Fruit fly (Drosophila melanogaster): ENCODE data around the gene AnxB11.
A peak's percentile ranks its signal among the peaks of the same experiment; 100 is the strongest.

The AnxB11 gene

dm6 chrX:16422466-16423124 is 530 bp upstream of the AnxB11 start, which contains the start of gene hang:
Gene hang (plus strand): TSS chrX:16422831.
- TF ChIP-seq Adf1 (GFP tag; IDR thresholded peaks at IDR 0.05): no peak; the same call in 1 of the 2 replicates
- peak; percentile 20 for TF ChIP-seq tna (GFP tag; IDR thresholded peaks at IDR 0.05; ENCODE audit: partially characterized antibody)
- TF ChIP-seq CG8944 (GFP tag; optimal IDR thresholded peaks at IDR 0.05): no peak
- no peak for TF ChIP-seq corto (GFP tag; optimal IDR thresholded peaks at IDR 0.05)
- TF ChIP-seq ewg (GFP tag; optimal IDR thresholded peaks at IDR 0.05): peak; percentile 94
- TF ChIP-seq D19A (tag; optimal IDR thresholded peaks at IDR 0.05): peak; percentile 18
- peak; percentile 67 for TF ChIP-seq hbn (GFP tag; IDR thresholded peaks at IDR 0.05; ENCODE audit: partially characterized antibody)
- TF ChIP-seq grn (GFP tag; optimal IDR thresholded peaks at IDR 0.05): no peak
- peak; percentile 7 for TF ChIP-seq CG9609 (GFP tag; optimal IDR thresholded peaks at IDR 0.05)
- TF ChIP-seq insv (GFP tag; optimal IDR thresholded peaks at IDR 0.05): peak in 1 of 2 experiments; percentile 75
- TF ChIP-seq fd102C (GFP tag; optimal IDR thresholded peaks at IDR 0.05): no peak
- peak; percentile 70 for TF ChIP-seq CG11456 (GFP tag; IDR thresholded peaks at IDR 0.05)
- no peak for TF ChIP-seq slou (GFP tag; optimal IDR thresholded peaks at IDR 0.05)
- TF ChIP-seq danr (GFP tag; IDR thresholded peaks at IDR 0.05): no peak
- no peak for TF ChIP-seq lov (optimal IDR thresholded peaks at IDR 0.05)
- TF ChIP-seq lov (GFP tag; IDR thresholded peaks at IDR 0.05): no peak
- TF ChIP-seq pho (GFP tag; optimal IDR thresholded peaks at IDR 0.05): no peak
- TF ChIP-seq CG12071 (GFP tag; optimal IDR thresholded peaks at IDR 0.05): peak; percentile 42
- peak; percentile 64; the same call in 1 of the 3 replicates for TF ChIP-seq Dbx (GFP tag; IDR thresholded peaks at IDR 0.05)
- no peak for TF ChIP-seq esg (GFP tag; conservative IDR thresholded peaks at IDR 0.05)
- TF ChIP-seq sd (tag; optimal IDR thresholded peaks at IDR 0.05): no peak
- TF ChIP-seq CG2116 (GFP tag; optimal IDR thresholded peaks at IDR 0.05): peak; percentile 73
- peak in 1 of 3 experiments; percentile 71 for TF ChIP-seq Stat92E (GFP tag; optimal IDR thresholded peaks at IDR 0.05)
- no peak for TF ChIP-seq NC2α (GFP tag; optimal IDR thresholded peaks at IDR 0.05)
- TF ChIP-seq tx (GFP tag; optimal IDR thresholded peaks at IDR 0.05): no peak
- TF ChIP-seq mld (GFP tag; IDR thresholded peaks at IDR 0.05; ENCODE audit: partially characterized antibody): peak; percentile 77; the same call in 1 of the 3 replicates
- TF ChIP-seq CG6765 (GFP tag; optimal IDR thresholded peaks at IDR 0.05): peak; percentile 64
- TF ChIP-seq ems (GFP tag; optimal IDR thresholded peaks at IDR 0.05): peak; percentile 60
- TF ChIP-seq pb (GFP tag; optimal IDR thresholded peaks at IDR 0.05): peak; percentile 8
- TF ChIP-seq Dref (GFP tag; IDR thresholded peaks at IDR 0.05): peak; percentile 73
- no peak for TF ChIP-seq Lim3 (GFP tag; IDR thresholded peaks at IDR 0.05)
- TF ChIP-seq fru (optimal IDR thresholded peaks at IDR 0.05): no peak
- TF ChIP-seq croc (GFP tag; conservative IDR thresholded peaks at IDR 0.05): no peak
- no peak for TF ChIP-seq CG12236 (GFP tag; optimal IDR thresholded peaks at IDR 0.05)
- peak; percentile 78 for TF ChIP-seq CG7963 (GFP tag; IDR thresholded peaks at IDR 0.05; ENCODE audit: partially characterized antibody)
- TF ChIP-seq dimm (GFP tag; IDR thresholded peaks at IDR 0.05): no peak
- no peak for TF ChIP-seq eve (GFP tag; optimal IDR thresholded peaks at IDR 0.05)
- TF ChIP-seq Trl (optimal IDR thresholded peaks at IDR 0.05): no peak
- TF ChIP-seq Trl (GFP tag; optimal IDR thresholded peaks at IDR 0.05): peak; percentile 29
- TF ChIP-seq aop (GFP tag; IDR thresholded peaks at IDR 0.05): no peak
- TF ChIP-seq slp2 (GFP tag; optimal IDR thresholded peaks at IDR 0.05): no peak
- TF ChIP-seq jing (GFP tag; optimal IDR thresholded peaks at IDR 0.05): no peak
- peak; percentile 81 for TF ChIP-seq rib (GFP tag; IDR thresholded peaks at IDR 0.05)
- TF ChIP-seq Six4 (GFP tag; optimal IDR thresholded peaks at IDR 0.05): no peak
- peak; percentile 43; the same call in 1 of the 3 replicates for TF ChIP-seq Doc3 (GFP tag; IDR thresholded peaks at IDR 0.05; ENCODE audit: partially characterized antibody)
- no peak for TF ChIP-seq GATAe (GFP tag; conservative IDR thresholded peaks at IDR 0.05)
- no peak for TF ChIP-seq CG4360 (GFP tag; IDR thresholded peaks at IDR 0.05)
- TF ChIP-seq CG14860 (GFP tag; IDR thresholded peaks at IDR 0.05; ENCODE audit: partially characterized antibody): peak; percentile 15; the same call in 1 of the 3 replicates
- TF ChIP-seq CG42726 (GFP tag; IDR thresholded peaks at IDR 0.05; ENCODE audit: partially characterized antibody): peak; percentile 87
- TF ChIP-seq bbx (GFP tag; IDR thresholded peaks at IDR 0.05; ENCODE audit: partially characterized antibody): peak; percentile 88
- TF ChIP-seq slbo (GFP tag; IDR thresholded peaks at IDR 0.05): peak; percentile 60

All from whole organism, embryonic.